Worm (Caenorhabditis elegans): ENCODE measurements around the gene T22C8.4.

T22C8.4 gene

ce11 chrII:8643627-8644356, 20.5 kb upstream of the T22C8.4 start:
- TF ChIP-seq T22C8.4 (GFP tag; IDR thresholded peaks at IDR 0.05) (no peak), ztf-29 (GFP tag; IDR thresholded peaks at IDR 0.05) (no peak), tab-1 (GFP tag; IDR thresholded peaks at IDR 0.05) (no peak), cog-1 (tag; optimal IDR thresholded peaks at IDR 0.05) (no peak), flt-1 (GFP tag; IDR thresholded peaks at IDR 0.05) (no peak), ref-1 (GFP tag; conservative IDR thresholded peaks at IDR 0.05) (no peak), klf-2 (GFP tag; conservative IDR thresholded peaks at IDR 0.05) (no peak), med-1 (GFP tag; optimal IDR thresholded peaks at IDR 0.05; ENCODE audit: insufficient read depth) (no peak), ztf-23 (GFP tag; IDR thresholded peaks at IDR 0.05) (no peak)

- TF ChIP-seq ztf-23 (GFP tag; IDR thresholded peaks at IDR 0.05) (no peak), T22C8.4 (GFP tag; IDR thresholded peaks at IDR 0.05) (no peak), tab-1 (GFP tag; IDR thresholded peaks at IDR 0.05) (no peak), cog-1 (tag; optimal IDR thresholded peaks at IDR 0.05) (no peak), ref-1 (GFP tag; conservative IDR thresholded peaks at IDR 0.05) (no peak)
These were observed 19.1 kb upstream of the T22C8.4 start for ce11 chrII:8642376-8642775.

- TF ChIP-seq tab-1 (GFP tag; IDR thresholded peaks at IDR 0.05) (no peak), ztf-29 (GFP tag; IDR thresholded peaks at IDR 0.05) (no peak), cog-1 (tag; optimal IDR thresholded peaks at IDR 0.05) (no peak), med-1 (GFP tag; optimal IDR thresholded peaks at IDR 0.05; ENCODE audit: insufficient read depth) (no peak), T22C8.4 (GFP tag; IDR thresholded peaks at IDR 0.05) (no peak), flt-1 (GFP tag; IDR thresholded peaks at IDR 0.05) (no peak), ztf-23 (GFP tag; IDR thresholded peaks at IDR 0.05) (no peak), klf-2 (GFP tag; conservative IDR thresholded peaks at IDR 0.05) (no peak), ref-1 (GFP tag; conservative IDR thresholded peaks at IDR 0.05) (no peak)
These were observed 17.8 kb upstream of the T22C8.4 start, which contains the start of gene D2085.7 for ce11 chrII:8641131-8641530. Gene D2085.7 (plus strand): TSS chrII:8641381.

ce11 chrII:8640503-8640902, 17.2 kb upstream of the T22C8.4 start:
- TF ChIP-seq med-1 (GFP tag; optimal IDR thresholded peaks at IDR 0.05; ENCODE audit: insufficient read depth) (no peak), flt-1 (GFP tag; IDR thresholded peaks at IDR 0.05) (no peak), ztf-29 (GFP tag; IDR thresholded peaks at IDR 0.05) (no peak), klf-2 (GFP tag; conservative IDR thresholded peaks at IDR 0.05) (no peak), ztf-23 (GFP tag; IDR thresholded peaks at IDR 0.05) (no peak), tab-1 (GFP tag; IDR thresholded peaks at IDR 0.05) (no peak), ref-1 (GFP tag; conservative IDR thresholded peaks at IDR 0.05) (no peak), T22C8.4 (GFP tag; IDR thresholded peaks at IDR 0.05) (no peak), cog-1 (tag; optimal IDR thresholded peaks at IDR 0.05) (no peak)

ce11 chrII:8639553-8639952, 16.3 kb upstream of the T22C8.4 start:
- no peak for TF ChIP-seq flt-1 (GFP tag; IDR thresholded peaks at IDR 0.05)
- TF ChIP-seq ztf-23 (GFP tag; IDR thresholded peaks at IDR 0.05): 0 out of 2 replicates have a peak, but pooled peaks have one; percentile 20

ce11 chrII:8637615-8638014, 14.3 kb upstream of the T22C8.4 start, which contains the start of gene vab-9:
Gene vab-9 (minus strand): TSS chrII:8637715.
- TF ChIP-seq ztf-29 (GFP tag; IDR thresholded peaks at IDR 0.05) (no peak), med-1 (GFP tag; optimal IDR thresholded peaks at IDR 0.05; ENCODE audit: insufficient read depth) (no peak), cog-1 (tag; optimal IDR thresholded peaks at IDR 0.05) (no peak), T22C8.4 (GFP tag; IDR thresholded peaks at IDR 0.05) (no peak), ztf-23 (GFP tag; IDR thresholded peaks at IDR 0.05) (no peak), ref-1 (GFP tag; conservative IDR thresholded peaks at IDR 0.05) (no peak), tab-1 (GFP tag; IDR thresholded peaks at IDR 0.05) (no peak), klf-2 (GFP tag; conservative IDR thresholded peaks at IDR 0.05) (no peak), flt-1 (GFP tag; IDR thresholded peaks at IDR 0.05) (no peak)

ce11 chrII:8634386-8634785, 11.1 kb upstream of the T22C8.4 start, which contains the start of gene cutl-12:
Gene cutl-12 (minus strand): TSS chrII:8634486.
- no peak for TF ChIP-seq cog-1 (tag; optimal IDR thresholded peaks at IDR 0.05)
- no peak for TF ChIP-seq ref-1 (GFP tag; conservative IDR thresholded peaks at IDR 0.05)
- no peak for TF ChIP-seq klf-2 (GFP tag; conservative IDR thresholded peaks at IDR 0.05)
- TF ChIP-seq tab-1 (GFP tag; IDR thresholded peaks at IDR 0.05): no peak
- no peak for TF ChIP-seq flt-1 (GFP tag; IDR thresholded peaks at IDR 0.05)
- no peak for TF ChIP-seq med-1 (GFP tag; optimal IDR thresholded peaks at IDR 0.05; ENCODE audit: insufficient read depth)
- no peak for TF ChIP-seq T22C8.4 (GFP tag; IDR thresholded peaks at IDR 0.05)
- no peak for TF ChIP-seq ztf-23 (GFP tag; IDR thresholded peaks at IDR 0.05)
- TF ChIP-seq ztf-29 (GFP tag; IDR thresholded peaks at IDR 0.05): no peak

ce11 chrII:8631766-8632165, 8.5 kb upstream of the T22C8.4 start:
- no peak for TF ChIP-seq cog-1 (tag; optimal IDR thresholded peaks at IDR 0.05)
- no peak for TF ChIP-seq tab-1 (GFP tag; IDR thresholded peaks at IDR 0.05)
- no peak for TF ChIP-seq flt-1 (GFP tag; IDR thresholded peaks at IDR 0.05)
- no peak for TF ChIP-seq med-1 (GFP tag; optimal IDR thresholded peaks at IDR 0.05; ENCODE audit: insufficient read depth)
- no peak for TF ChIP-seq klf-2 (GFP tag; conservative IDR thresholded peaks at IDR 0.05)

- TF ChIP-seq med-1 (GFP tag; optimal IDR thresholded peaks at IDR 0.05; ENCODE audit: insufficient read depth): no peak
- no peak for TF ChIP-seq T22C8.4 (GFP tag; IDR thresholded peaks at IDR 0.05)
- TF ChIP-seq cog-1 (tag; optimal IDR thresholded peaks at IDR 0.05): no peak
- TF ChIP-seq ztf-23 (GFP tag; IDR thresholded peaks at IDR 0.05): no peak
- TF ChIP-seq tab-1 (GFP tag; IDR thresholded peaks at IDR 0.05): no peak
- no peak for TF ChIP-seq ztf-29 (GFP tag; IDR thresholded peaks at IDR 0.05)
- no peak for TF ChIP-seq klf-2 (GFP tag; conservative IDR thresholded peaks at IDR 0.05)
- TF ChIP-seq ref-1 (GFP tag; conservative IDR thresholded peaks at IDR 0.05): no peak
- TF ChIP-seq flt-1 (GFP tag; IDR thresholded peaks at IDR 0.05): no peak
These were observed 6.8 kb upstream of the T22C8.4 start, which contains the start of gene T22C8.6 for ce11 chrII:8630088-8630487. Gene T22C8.6 (minus strand): TSS chrII:8630281.

ce11 chrII:8627907-8628306, 4.6 kb upstream of the T22C8.4 start:
- TF ChIP-seq med-1 (GFP tag; optimal IDR thresholded peaks at IDR 0.05; ENCODE audit: insufficient read depth) (no peak), cog-1 (tag; optimal IDR thresholded peaks at IDR 0.05) (no peak), ztf-23 (GFP tag; IDR thresholded peaks at IDR 0.05) (no peak), ref-1 (GFP tag; conservative IDR thresholded peaks at IDR 0.05) (no peak), klf-2 (GFP tag; conservative IDR thresholded peaks at IDR 0.05) (no peak), flt-1 (GFP tag; IDR thresholded peaks at IDR 0.05) (no peak), ztf-29 (GFP tag; IDR thresholded peaks at IDR 0.05) (no peak)
